Fruit fly (Drosophila melanogaster) whole organism, wandering third instar larva: ENCODE results near the gene asun.

Source experiments
- Abd-B ChIP-seq: fragments of >200 bp; optimal IDR thresholded peaks from 2 replicates; lab custom pipeline; 2017; ENCODE audit warnings: missing biosample characterization, missing genetic modification characterization
- CG32264 ChIP-seq: fragments of 200-800 bp; sonication (Bioruptor generic); optimal IDR thresholded peaks from 2 replicates; lab custom pipeline; 2016; ENCODE audit warnings: missing biosample characterization, missing genetic modification characterization
- CG9705 ChIP-seq: fragments of 200-800 bp; sonication (Bioruptor generic); optimal IDR thresholded peaks from 2 replicates; lab custom pipeline; 2018; ENCODE audit warnings: missing biosample characterization, mild to moderate bottlenecking, missing genetic modification characterization
- CrebA ChIP-seq: fragments of 200-800 bp; sonication (Bioruptor generic); optimal IDR thresholded peaks from 2 replicates; lab custom pipeline; 2016; ENCODE audit warnings: missing biosample characterization, mild to moderate bottlenecking, missing genetic modification characterization, borderline replicate concordance
- Dif ChIP-seq: fragments of 200-275, 200-300 bp; sonication (Bioruptor generic); optimal IDR thresholded peaks from 2 replicates; lab custom pipeline; 2018; ENCODE audit warnings: missing biosample characterization, missing genetic modification characterization; ENCODE audit not compliant: partially characterized antibody
- GATAd ChIP-seq: sonication (Bioruptor generic); optimal IDR thresholded peaks from 2 replicates; lab custom pipeline; 2016; ENCODE audit warnings: missing biosample characterization, missing genetic modification characterization
- HLH106 ChIP-seq: fragments of 200-800 bp; optimal IDR thresholded peaks from 3 replicates; lab custom pipeline; 2019; ENCODE audit warnings: missing biosample characterization, mild to moderate bottlenecking, missing genetic modification characterization, moderate library complexity
- Hnf4 ChIP-seq: fragments of 200-800 bp; sonication (Bioruptor generic); optimal IDR thresholded peaks from 2 replicates; lab custom pipeline; 2016; ENCODE audit warnings: missing biosample characterization, mild to moderate bottlenecking, missing genetic modification characterization
- Hr83 ChIP-seq: fragments of 200-300 bp; sonication (Bioruptor generic); optimal IDR thresholded peaks from 2 replicates; lab custom pipeline; 2016; ENCODE audit warnings: missing biosample characterization, mild to moderate bottlenecking, missing genetic modification characterization, moderate library complexity; ENCODE audit not compliant: poor library complexity, severe bottlenecking
- Jra ChIP-seq: sonication (Bioruptor generic); optimal IDR thresholded peaks from 2 replicates; lab custom pipeline; 2016; ENCODE audit warnings: missing biosample characterization, missing genetic modification characterization
- Mio ChIP-seq: sonication (Bioruptor generic); optimal IDR thresholded peaks from 2 replicates; lab custom pipeline; 2016; ENCODE audit warnings: missing biosample characterization, missing genetic modification characterization
- Myc ChIP-seq: fragments of >200 bp; optimal IDR thresholded peaks from 2 replicates; lab custom pipeline; 2017
- N ChIP-seq: fragments of >200 bp; optimal IDR thresholded peaks from 2 replicates; lab custom pipeline; 2018; ENCODE audit warnings: missing biosample characterization, missing external identifiers, missing genetic modification characterization
- Rel ChIP-seq, 2 experiments: fragments of 200-800 bp; sonication (Bioruptor generic) in 1 of 2; optimal IDR thresholded peaks; 2 replicates in 1 of 2; 3 replicates in 1 of 2; lab custom pipeline; 2016 to 2019; ENCODE audit warnings: mild to moderate bottlenecking in 2 of 2, missing biosample characterization in 2 of 2, missing genetic modification characterization in 2 of 2, moderate library complexity in 1 of 2
- Sp1 ChIP-seq: fragments of 200-800 bp; sonication (Bioruptor generic); optimal IDR thresholded peaks from 3 replicates; lab custom pipeline; 2019; ENCODE audit warnings: missing biosample characterization, mild to moderate bottlenecking, missing genetic modification characterization, moderate library complexity
- Vsx2 ChIP-seq: fragments of 200-300, 225-300 bp; sonication (Bioruptor generic); optimal IDR thresholded peaks from 2 replicates; lab custom pipeline; 2018; ENCODE audit warnings: missing biosample characterization, missing genetic modification characterization; ENCODE audit not compliant: partially characterized antibody
- br ChIP-seq: fragments of 200-800 bp; sonication (Bioruptor generic); optimal IDR thresholded peaks from 2 replicates; lab custom pipeline; 2016; ENCODE audit warnings: missing biosample characterization, missing genetic modification characterization
- brk ChIP-seq: fragments of 200-800 bp; sonication (Bioruptor generic); optimal IDR thresholded peaks from 2 replicates; lab custom pipeline; 2016; ENCODE audit warnings: missing biosample characterization, mild to moderate bottlenecking, missing genetic modification characterization
- dl ChIP-seq, 2 experiments: fragments of 175-275, 200-275 bp in 1 of 2; fragments of 200-275 bp in 1 of 2; sonication (Bioruptor generic); optimal IDR thresholded peaks; lab custom pipeline; 2018; ENCODE audit warnings: mild to moderate bottlenecking in 2 of 2, missing biosample characterization in 2 of 2, missing genetic modification characterization in 2 of 2, moderate library complexity in 2 of 2; ENCODE audit not compliant: partially characterized antibody in 2 of 2, insufficient read depth in 1 of 2
- dmrt93B ChIP-seq: fragments of 200-800 bp; sonication (Bioruptor generic); optimal IDR thresholded peaks from 2 replicates; lab custom pipeline; 2018; ENCODE audit warnings: missing biosample characterization, mild to moderate bottlenecking, missing genetic modification characterization
- dsf ChIP-seq: sonication (Bioruptor generic); optimal IDR thresholded peaks from 2 replicates; lab custom pipeline; 2016; ENCODE audit warnings: missing biosample characterization, missing genetic modification characterization, borderline replicate concordance
- ey ChIP-seq: fragments of 200-800 bp; sonication (Bioruptor generic); optimal IDR thresholded peaks from 2 replicates; lab custom pipeline; 2016; ENCODE audit warnings: missing biosample characterization, missing genetic modification characterization
- foxo ChIP-seq, 2 experiments: fragments of 200-800 bp; sonication (Bioruptor generic); optimal IDR thresholded peaks; 2 replicates in 1 of 2; 3 replicates in 1 of 2; lab custom pipeline; 2016 to 2017; ENCODE audit warnings: missing biosample characterization in 2 of 2, missing genetic modification characterization in 2 of 2
- fru ChIP-seq: fragments of 200-800 bp; sonication (Bioruptor generic); optimal IDR thresholded peaks from 3 replicates; lab custom pipeline; 2016; ENCODE audit warnings: missing biosample characterization, mild to moderate bottlenecking, missing genetic modification characterization
- h ChIP-seq: fragments of 200-800 bp; sonication (Bioruptor generic); optimal IDR thresholded peaks from 3 replicates; lab custom pipeline; 2016; ENCODE audit warnings: missing biosample characterization, mild to moderate bottlenecking, missing genetic modification characterization
- lola ChIP-seq: fragments of >200 bp; optimal IDR thresholded peaks from 2 replicates; lab custom pipeline; 2017; ENCODE audit warnings: missing biosample characterization, missing genetic modification characterization
- pan ChIP-seq: fragments of >200 bp; optimal IDR thresholded peaks from 2 replicates; lab custom pipeline; 2017
- psq ChIP-seq: fragments of 200-800 bp; sonication (Bioruptor generic); optimal IDR thresholded peaks from 3 replicates; lab custom pipeline; 2017; ENCODE audit warnings: missing biosample characterization, mild to moderate bottlenecking, missing genetic modification characterization, moderate library complexity
- rgr ChIP-seq: fragments of 200-800 bp; sonication (Bioruptor generic); optimal IDR thresholded peaks from 3 replicates; lab custom pipeline; 2016; ENCODE audit warnings: missing biosample characterization, mild to moderate bottlenecking, missing genetic modification characterization
- sage ChIP-seq: fragments of 200-800 bp; sonication (Bioruptor generic); optimal IDR thresholded peaks from 2 replicates; lab custom pipeline; 2016; ENCODE audit warnings: missing biosample characterization, mild to moderate bottlenecking, missing genetic modification characterization
- sv ChIP-seq: fragments of 200-800 bp; sonication (Bioruptor generic); optimal IDR thresholded peaks from 3 replicates; lab custom pipeline; 2016; ENCODE audit warnings: missing biosample characterization, missing genetic modification characterization
- tai ChIP-seq: sonication (Bioruptor generic); optimal IDR thresholded peaks from 2 replicates; lab custom pipeline; 2016; ENCODE audit warnings: missing biosample characterization, missing genetic modification characterization
- usp ChIP-seq: fragments of >200 bp; optimal IDR thresholded peaks from 2 replicates; lab custom pipeline; 2017; ENCODE audit warnings: missing biosample characterization, missing genetic modification characterization
- woc ChIP-seq: sonication (Bioruptor generic); optimal IDR thresholded peaks from 2 replicates; lab custom pipeline; 2016; ENCODE audit warnings: missing biosample characterization, mild to moderate bottlenecking, missing genetic modification characterization

The asun gene

dm6 chr3R:16244241-16244977, 19.7 kb upstream of the asun start:
- TF ChIP-seq tai (no peak), sv (GFP tag; lab: Kevin White, UChicago) (no peak), Sp1 (GFP tag; lab: Kevin White, UChicago) (peak; percentile 6), Dif (GFP tag; lab: Kevin White, UChicago) (peak; percentile 33), Abd-B (GFP tag; lab: Kevin White, UChicago) (no peak), CrebA (GFP tag; lab: Kevin White, UChicago) (no peak), Rel (GFP tag; optimal IDR thresholded peaks at IDR 0.05; lab: Kevin White, UChicago) (no peak), Rel (tag; optimal IDR thresholded peaks at IDR 0.05; lab: Kevin White, UChicago) (peak; percentile 55), N (GFP tag; lab: Kevin White, UChicago) (no peak), foxo (GFP tag; optimal IDR thresholded peaks at IDR 0.05; lab: Kevin White, UChicago) (peak in 1 of 2 experiments; percentile 28)

dm6 chr3R:16245298-16246098, 18.6 kb upstream of the asun start:
- peak; percentile 34 for TF ChIP-seq psq (GFP tag; lab: Kevin White, UChicago)
- no peak for TF ChIP-seq pan (lab: Kevin White, UChicago)
- TF ChIP-seq usp, result no peak
- TF ChIP-seq fru, result peak; percentile 19
- TF ChIP-seq Hnf4 (GFP tag; lab: Kevin White, UChicago), result no peak
- no peak for TF ChIP-seq CG32264 (GFP tag; lab: Kevin White, UChicago)
- no peak for TF ChIP-seq Rel (GFP tag; optimal IDR thresholded peaks at IDR 0.05; lab: Kevin White, UChicago)
- TF ChIP-seq Rel (tag; optimal IDR thresholded peaks at IDR 0.05; lab: Kevin White, UChicago), result peak; percentile 50
- TF ChIP-seq br, result no peak
- TF ChIP-seq dsf (GFP tag; lab: Kevin White, UChicago), result no peak
- TF ChIP-seq Myc (lab: Kevin White, UChicago), result no peak
- no peak for TF ChIP-seq Mio (GFP tag; lab: Kevin White, UChicago)
- no peak for TF ChIP-seq N (GFP tag; lab: Kevin White, UChicago)
- no peak for TF ChIP-seq brk (GFP tag; lab: Kevin White, UChicago)
- no peak for TF ChIP-seq ey (GFP tag; lab: Kevin White, UChicago)
- TF ChIP-seq CG9705 (GFP tag; lab: Kevin White, UChicago), result no peak
- no peak for TF ChIP-seq Hr83
- TF ChIP-seq h (GFP tag; lab: Kevin White, UChicago), result no peak

dm6 chr3R:16247027-16247426, 17.0 kb upstream of the asun start:
- no peak for TF ChIP-seq Rel (GFP tag; optimal IDR thresholded peaks at IDR 0.05; lab: Kevin White, UChicago)
- TF ChIP-seq Rel (tag; optimal IDR thresholded peaks at IDR 0.05; lab: Kevin White, UChicago), result peak; percentile 90
- no peak for TF ChIP-seq pan (lab: Kevin White, UChicago)

- TF ChIP-seq sv (GFP tag; lab: Kevin White, UChicago) (peak; percentile 59), Rel (GFP tag; optimal IDR thresholded peaks at IDR 0.05; lab: Kevin White, UChicago) (peak; percentile 12), Rel (tag; optimal IDR thresholded peaks at IDR 0.05; lab: Kevin White, UChicago) (no peak), CrebA (GFP tag; lab: Kevin White, UChicago) (no peak), HLH106 (tag; lab: Kevin White, UChicago) (peak; percentile 67), Hnf4 (GFP tag; lab: Kevin White, UChicago) (no peak), Sp1 (GFP tag; lab: Kevin White, UChicago) (peak; percentile 50), N (GFP tag; lab: Kevin White, UChicago) (no peak), br (peak; percentile 41), dmrt93B (GFP tag; lab: Kevin White, UChicago) (peak; percentile 59), dl (GFP tag; optimal IDR thresholded peaks at IDR 0.05; lab: Kevin White, UChicago; ENCODE audit: insufficient read depth in 1 of 2, partially characterized antibody in 2 of 2) (no peak), GATAd (GFP tag; lab: Kevin White, UChicago) (no peak), fru (peak; percentile 59), Vsx2 (GFP tag; lab: Kevin White, UChicago) (no peak), sage (GFP tag; lab: Kevin White, UChicago) (peak; percentile 1), CG9705 (GFP tag; lab: Kevin White, UChicago) (peak; percentile 50), rgr (GFP tag; lab: Kevin White, UChicago) (peak; percentile 40), woc (GFP tag; lab: Kevin White, UChicago) (peak; percentile 26), h (GFP tag; lab: Kevin White, UChicago) (peak; percentile 40), psq (GFP tag; lab: Kevin White, UChicago) (peak; percentile 34), ey (GFP tag; lab: Kevin White, UChicago) (peak; percentile 56), Mio (GFP tag; lab: Kevin White, UChicago) (no peak), CG32264 (GFP tag; lab: Kevin White, UChicago) (peak; percentile 31), lola (GFP tag; lab: Kevin White, UChicago) (no peak), dsf (GFP tag; lab: Kevin White, UChicago) (no peak), pan (lab: Kevin White, UChicago) (no peak), foxo (GFP tag; optimal IDR thresholded peaks at IDR 0.05; lab: Kevin White, UChicago) (peak in 1 of 2 experiments; percentile 64), Jra (no peak), brk (GFP tag; lab: Kevin White, UChicago) (no peak), Hr83 (peak; percentile 51), usp (no peak)
Observed at dm6 chr3R:16247609-16248499, 16.2 kb upstream of the asun start.
